Fruit fly (Drosophila melanogaster) whole organism, embryonic: ENCODE results near the gene scrib.

Experiments
- Ada2b ChIP-seq: fragments of 200-800 bp; sonication (Bioruptor generic); IDR thresholded peaks from 2 replicates; pipeline ENCODE4 v1.3.6; 2022; ENCODE audit warnings: missing biosample characterization, missing genetic modification characterization
- Aef1 ChIP-seq: fragments of 200-800 bp; sonication (Bioruptor generic); IDR thresholded peaks from 3 replicates; pipeline ENCODE4 v1.3.6; 2022; ENCODE audit warnings: missing biosample characterization, missing genetic modification characterization
- Awh ChIP-seq: fragments of 200-800 bp; sonication (Bioruptor generic); IDR thresholded peaks from 2 replicates; pipeline ENCODE4, ENCODE4 v1.3.6; 2022; ENCODE audit warnings: missing biosample characterization, missing genetic modification characterization
- B-H2 ChIP-seq: fragments of 200-800 bp; sonication (Bioruptor generic); optimal IDR thresholded peaks from 2 replicates; lab custom pipeline; 2018; ENCODE audit warnings: missing biosample characterization, mild to moderate bottlenecking, missing genetic modification characterization
- CG12155 ChIP-seq: fragments of 200-800 bp; sonication (Bioruptor generic); optimal IDR thresholded peaks from 3 replicates; lab custom pipeline; 2016; ENCODE audit warnings: missing biosample characterization, missing genetic modification characterization
- CG12744 ChIP-seq: fragments of 200-800 bp; sonication (Bioruptor generic); optimal IDR thresholded peaks from 2 replicates; lab custom pipeline; 2016; ENCODE audit warnings: missing biosample characterization, missing genetic modification characterization
- CG13894 ChIP-seq: fragments of 200-800 bp; sonication (Bioruptor generic); optimal IDR thresholded peaks from 3 replicates; lab custom pipeline; 2018; ENCODE audit warnings: missing biosample characterization, mild to moderate bottlenecking, missing genetic modification characterization, moderate library complexity
- CG14014 ChIP-seq: fragments of 200-800 bp; sonication (Bioruptor generic); IDR thresholded peaks from 2 replicates; pipeline ENCODE4 v1.3.6; 2022; ENCODE audit warnings: missing biosample characterization, missing genetic modification characterization
- CG15269 ChIP-seq: fragments of 200-800 bp; sonication (Bioruptor generic); optimal IDR thresholded peaks from 2 replicates; lab custom pipeline; 2018; ENCODE audit warnings: missing biosample characterization, mild to moderate bottlenecking, missing genetic modification characterization, moderate library complexity
- CG17385 ChIP-seq: fragments of 200-800 bp; sonication (Bioruptor generic); optimal IDR thresholded peaks from 3 replicates; lab custom pipeline; 2018; ENCODE audit warnings: missing biosample characterization, mild to moderate bottlenecking, missing genetic modification characterization
- CG17568 ChIP-seq: fragments of 200-800 bp; sonication (Bioruptor generic); optimal IDR thresholded peaks from 2 replicates; lab custom pipeline; 2018; ENCODE audit warnings: missing biosample characterization, mild to moderate bottlenecking, missing genetic modification characterization, moderate library complexity
- CG4854 ChIP-seq: fragments of 200-800 bp; sonication (Bioruptor generic); optimal IDR thresholded peaks from 2 replicates; lab custom pipeline; 2016; ENCODE audit warnings: missing biosample characterization, missing genetic modification characterization, inconsistent platforms
- CG6254 ChIP-seq: fragments of 200-800 bp; sonication (Bioruptor generic); optimal IDR thresholded peaks from 3 replicates; lab custom pipeline; 2017; ENCODE audit warnings: mild to moderate bottlenecking, missing biosample characterization, missing genetic modification reagents, missing genetic modification characterization
- CG6791 ChIP-seq: fragments of 200-800 bp; sonication (Bioruptor generic); IDR thresholded peaks from 3 replicates; pipeline ENCODE4 v1.3.6; 2022; ENCODE audit warnings: missing biosample characterization, missing genetic modification characterization; ENCODE audit not compliant: partially characterized antibody
- CG7372 ChIP-seq: fragments of 200-800 bp; sonication (Bioruptor generic); IDR thresholded peaks from 2 replicates; pipeline ENCODE4 v1.3.6; 2022; ENCODE audit warnings: missing biosample characterization, missing genetic modification characterization
- CG8924 ChIP-seq: fragments of 200-800 bp; optimal IDR thresholded peaks from 3 replicates; lab custom pipeline; 2019; ENCODE audit warnings: missing biosample characterization, mild to moderate bottlenecking, missing genetic modification characterization, moderate library complexity
- CG9215 ChIP-seq: fragments of 200-800 bp; sonication (Bioruptor generic); IDR thresholded peaks from 2 replicates; pipeline ENCODE4 v1.3.6; 2022; ENCODE audit warnings: missing biosample characterization, missing genetic modification characterization
- CoRest ChIP-seq: fragments of 200-800 bp; sonication (Bioruptor generic); optimal IDR thresholded peaks from 3 replicates; lab custom pipeline; 2018; ENCODE audit warnings: missing biosample characterization, mild to moderate bottlenecking, missing genetic modification characterization, moderate library complexity
- Dip2 ChIP-seq: fragments of 200-800 bp; sonication (Bioruptor generic); IDR thresholded peaks from 2 replicates; pipeline ENCODE4 v1.3.6; 2022; ENCODE audit warnings: missing biosample characterization, missing genetic modification characterization
- Drgx ChIP-seq: fragments of 200-800 bp; sonication (Bioruptor generic); IDR thresholded peaks from 2 replicates; pipeline ENCODE4 v1.3.6; 2022; ENCODE audit warnings: missing biosample characterization, missing genetic modification characterization
- E2f2 ChIP-seq: fragments of 200-800 bp; sonication (Bioruptor generic); IDR thresholded peaks from 2 replicates; pipeline ENCODE4 v1.3.6; 2022; ENCODE audit warnings: missing biosample characterization, missing genetic modification characterization
- Ets65A ChIP-seq: fragments of 200-800 bp; sonication (Bioruptor generic); peaks from one replicate; lab custom pipeline; 2016; ENCODE audit warnings: missing biosample characterization, missing genetic modification characterization
- Fer2 ChIP-seq: fragments of 200-800 bp; sonication (Bioruptor generic); optimal IDR thresholded peaks from 2 replicates; lab custom pipeline; 2018; ENCODE audit warnings: missing biosample characterization, mild to moderate bottlenecking, missing genetic modification characterization, moderate library complexity
- H2.0 ChIP-seq: fragments of 200-800 bp; sonication (Bioruptor generic); IDR thresholded peaks from 2 replicates; pipeline ENCODE4 v1.3.6; 2022; ENCODE audit warnings: missing biosample characterization, missing genetic modification characterization
- Hsf ChIP-seq: fragments of 200-800 bp; sonication (Bioruptor generic); optimal IDR thresholded peaks from 3 replicates; lab custom pipeline; 2016; ENCODE audit warnings: missing biosample characterization, missing genetic modification characterization
- Med ChIP-seq: fragments of 200-800 bp; sonication (Bioruptor generic); peaks from one replicate; lab custom pipeline; 2016; ENCODE audit warnings: missing biosample characterization, missing genetic modification characterization, mild to moderate bottlenecking, inconsistent platforms, moderate library complexity
- NFAT ChIP-seq: fragments of 200-800 bp; sonication (Bioruptor generic); IDR thresholded peaks from 2 replicates; pipeline ENCODE4 v1.3.6; 2022; ENCODE audit warnings: missing biosample characterization, missing genetic modification characterization
- Neu2 ChIP-seq: fragments of 200-800 bp; sonication (Bioruptor generic); optimal IDR thresholded peaks from 3 replicates; lab custom pipeline; 2016; ENCODE audit warnings: missing biosample characterization, missing genetic modification characterization, borderline replicate concordance
- Oaz ChIP-seq: fragments of 200-800 bp; sonication (Bioruptor generic); IDR thresholded peaks from 2 replicates; pipeline ENCODE4 v1.3.6; 2022; ENCODE audit warnings: missing biosample characterization, missing genetic modification characterization
- PHDP ChIP-seq: fragments of 200-800 bp; sonication (Bioruptor generic); optimal IDR thresholded peaks from 3 replicates; lab custom pipeline; 2018; ENCODE audit warnings: missing biosample characterization, mild to moderate bottlenecking, missing genetic modification characterization, moderate library complexity
- amos ChIP-seq: fragments of 200-800 bp; sonication (Bioruptor generic); IDR thresholded peaks from 2 replicates; pipeline ENCODE4 v1.3.6; 2022; ENCODE audit warnings: missing biosample characterization, missing genetic modification characterization; ENCODE audit not compliant: partially characterized antibody
- ash1 ChIP-seq: fragments of 200-800 bp; sonication (Bioruptor generic); optimal IDR thresholded peaks from 2 replicates; lab custom pipeline; 2018; ENCODE audit warnings: missing biosample characterization, mild to moderate bottlenecking, missing genetic modification characterization
- bsh ChIP-seq, 2 experiments: fragments of 200-800 bp; sonication (Bioruptor generic); optimal IDR thresholded peaks; 2 replicates each; lab custom pipeline; 2017 to 2018; ENCODE audit warnings: mild to moderate bottlenecking in 2 of 2, missing biosample characterization in 2 of 2, missing genetic modification characterization in 2 of 2, moderate library complexity in 1 of 2
- btn ChIP-seq: fragments of 200-800 bp; sonication (Bioruptor generic); optimal IDR thresholded peaks from 2 replicates; lab custom pipeline; 2016; ENCODE audit warnings: missing biosample characterization, missing genetic modification characterization
- crc ChIP-seq: fragments of 200-800 bp; sonication (Bioruptor generic); optimal IDR thresholded peaks from 2 replicates; lab custom pipeline; 2016; ENCODE audit warnings: missing biosample characterization, missing genetic modification characterization
- crp ChIP-seq, 2 experiments: fragments of 200-800 bp; sonication (Bioruptor generic); optimal IDR thresholded peaks; 2 replicates in 1 of 2; 3 replicates in 1 of 2; lab custom pipeline; 2017; ENCODE audit warnings: missing biosample characterization in 2 of 2, missing genetic modification characterization in 2 of 2, mild to moderate bottlenecking in 1 of 2, moderate library complexity in 1 of 2
- dimm ChIP-seq: fragments of 200-800 bp; sonication (Bioruptor generic); IDR thresholded peaks from 2 replicates; pipeline ENCODE4 v1.3.6; 2022; ENCODE audit warnings: missing biosample characterization, missing genetic modification characterization
- dpn ChIP-seq, 2 experiments: fragments of 200-800 bp; sonication (Bioruptor generic); optimal IDR thresholded peaks; 3 replicates each; lab custom pipeline; 2016; ENCODE audit warnings: missing biosample characterization in 2 of 2, missing genetic modification characterization in 2 of 2
- eyg ChIP-seq: fragments of 200-800 bp; sonication (Bioruptor generic); optimal IDR thresholded peaks from 3 replicates; lab custom pipeline; 2016; ENCODE audit warnings: missing biosample characterization, missing genetic modification characterization
- jing ChIP-seq: fragments of 200-800 bp; sonication (Bioruptor generic); optimal IDR thresholded peaks from 2 replicates; lab custom pipeline; 2018; ENCODE audit warnings: missing biosample characterization, mild to moderate bottlenecking, missing genetic modification characterization
- lilli ChIP-seq: fragments of 200-800 bp; sonication (Bioruptor generic); optimal IDR thresholded peaks from 3 replicates; lab custom pipeline; 2016; ENCODE audit warnings: missing biosample characterization, missing genetic modification characterization
- nom ChIP-seq: fragments of 200-800 bp; sonication (Bioruptor generic); optimal IDR thresholded peaks from 2 replicates; lab custom pipeline; 2017; ENCODE audit warnings: missing biosample characterization, missing genetic modification characterization, mild to moderate bottlenecking, moderate library complexity, missing genetic modification reagents
- p53 ChIP-seq: fragments of 200-800 bp; sonication (Bioruptor generic); optimal IDR thresholded peaks from 2 replicates; lab custom pipeline; 2016; ENCODE audit warnings: missing biosample characterization, missing genetic modification characterization
- rib ChIP-seq: fragments of 200-800 bp; sonication (Bioruptor generic); IDR thresholded peaks from 2 replicates; pipeline ENCODE4 v1.3.6; 2022; ENCODE audit warnings: missing biosample characterization, missing genetic modification characterization
- sens ChIP-seq: fragments of 200-800 bp; sonication (Bioruptor generic); peaks from one replicate; lab custom pipeline; 2016; ENCODE audit warnings: missing biosample characterization, missing genetic modification characterization
- sob ChIP-seq: fragments of 200-800 bp; sonication (Bioruptor generic); IDR thresholded peaks from 2 replicates; pipeline ENCODE4 v1.3.6; 2022; ENCODE audit warnings: missing biosample characterization, missing genetic modification characterization
- stc ChIP-seq: fragments of 200-800 bp; sonication (Bioruptor generic); IDR thresholded peaks from 2 replicates; pipeline ENCODE4 v1.3.6; 2022; ENCODE audit warnings: missing biosample characterization, missing genetic modification characterization
- zf30C ChIP-seq: fragments of 200-800 bp; sonication (Bioruptor generic); optimal IDR thresholded peaks from 3 replicates; lab custom pipeline; 2018; ENCODE audit warnings: missing biosample characterization, mild to moderate bottlenecking, missing genetic modification characterization
- zfh1 ChIP-seq: fragments of 200-800 bp; sonication (Bioruptor generic); IDR thresholded peaks from 3 replicates; pipeline ENCODE4 v1.3.6; 2022; ENCODE audit warnings: missing biosample characterization, missing genetic modification characterization

Gene scrib

dm6 chr3R:26536110-26536746 lies at the start of gene scrib (continued):
- peak; percentile 38; the same call in 1 of the 2 replicates for TF ChIP-seq CG7372 (GFP tag; lab: Robert Waterston, UW)
- peak; percentile 32 for TF ChIP-seq btn (GFP tag; lab: Kevin White, UChicago)
- TF ChIP-seq CG6791 (GFP tag; lab: Robert Waterston, UW) = peak; percentile 52; the same call in 2 of the 3 replicates
- no peak for TF ChIP-seq zf30C (GFP tag; lab: Kevin White, UChicago)
- peak; percentile 57 for TF ChIP-seq ash1

- TF ChIP-seq eyg (GFP tag; lab: Kevin White, UChicago) = no peak
- TF ChIP-seq nom (GFP tag; lab: Kevin White, UChicago) = peak; percentile 66
- TF ChIP-seq amos (GFP tag; lab: Robert Waterston, UW) = no peak
- TF ChIP-seq CG4854 = no peak
- no peak for TF ChIP-seq CG17568
- TF ChIP-seq crc (GFP tag; lab: Kevin White, UChicago) = no peak
- TF ChIP-seq rib = no peak
- TF ChIP-seq sens (GFP tag; lab: Kevin White, UChicago) = peak; percentile 63
- TF ChIP-seq Fer2 (tag; lab: Kevin White, UChicago) = no peak
- TF ChIP-seq p53 = no peak
- TF ChIP-seq sob (GFP tag; lab: Robert Waterston, UW) = no peak
- TF ChIP-seq zfh1 (GFP tag; lab: Robert Waterston, UW) = 0 out of 3 replicates have a peak, but pooled peaks have one; percentile 14
- TF ChIP-seq NFAT = no peak
- TF ChIP-seq crp (GFP tag; optimal IDR thresholded peaks at IDR 0.05; lab: Kevin White, UChicago) = no peak
- TF ChIP-seq CG12744 (GFP tag; lab: Kevin White, UChicago) = no peak
- peak; percentile 11 for TF ChIP-seq Ets65A (GFP tag; lab: Kevin White, UChicago)
- no peak for TF ChIP-seq Awh (GFP tag; lab: Robert Waterston, UW)
- no peak for TF ChIP-seq B-H2 (GFP tag; lab: Kevin White, UChicago)
- TF ChIP-seq Drgx = peak; percentile 77
- no peak for TF ChIP-seq CG14014 (GFP tag; lab: Robert Waterston, UW)
- TF ChIP-seq dimm = no peak
- TF ChIP-seq CG12155 (GFP tag; lab: Kevin White, UChicago) = no peak
- TF ChIP-seq CG13894 (tag; lab: Kevin White, UChicago) = no peak
- TF ChIP-seq H2.0 (GFP tag; lab: Robert Waterston, UW) = no peak
- TF ChIP-seq CG6254 (GFP tag; lab: Kevin White, UChicago) = no peak
- no peak for TF ChIP-seq Ada2b (GFP tag; lab: Robert Waterston, UW)
- TF ChIP-seq bsh (GFP tag; optimal IDR thresholded peaks at IDR 0.05; lab: Kevin White, UChicago) = peak in 1 of 2 experiments; percentile 22
These were observed 46.7 kb upstream of the scrib start for dm6 chr3R:26489456-26489855.

- peak; percentile 20 for TF ChIP-seq Hsf (GFP tag; lab: Kevin White, UChicago)
- peak; percentile 42 for TF ChIP-seq CoRest (tag; lab: Kevin White, UChicago)
- peak; percentile 46 for TF ChIP-seq PHDP
- peak in 1 of 2 experiments; percentile 2 for TF ChIP-seq dpn (GFP tag; optimal IDR thresholded peaks at IDR 0.05; lab: Kevin White, UChicago)
- TF ChIP-seq jing (GFP tag; lab: Kevin White, UChicago) = no peak
- no peak for TF ChIP-seq stc
- TF ChIP-seq CG9215 (GFP tag; lab: Robert Waterston, UW) = peak; percentile 40; the same call in 1 of the 2 replicates
- peak; percentile 63 for TF ChIP-seq CG15269 (tag; lab: Kevin White, UChicago)
- peak; percentile 22 for TF ChIP-seq CG17385 (GFP tag; lab: Kevin White, UChicago)
- no peak for TF ChIP-seq Dip2 (GFP tag; lab: Robert Waterston, UW)
- peak; percentile 29; the same call in 1 of the 2 replicates for TF ChIP-seq E2f2
- TF ChIP-seq sob (GFP tag; lab: Robert Waterston, UW) = peak; percentile 33; the same call in 1 of the 2 replicates
- no peak for TF ChIP-seq Neu2
- 0 out of 3 replicates have a peak, but pooled peaks have one; percentile 27 for TF ChIP-seq Aef1 (GFP tag; lab: Robert Waterston, UW)
- peak; percentile 29 for TF ChIP-seq CG8924
- 0 out of 2 replicates have a peak, but pooled peaks have one; percentile 26 for TF ChIP-seq Oaz (GFP tag; lab: Robert Waterston, UW)
- TF ChIP-seq Med (GFP tag; lab: Kevin White, UChicago) = peak; percentile 72
- TF ChIP-seq lilli (GFP tag; lab: Kevin White, UChicago) = peak; percentile 40
These were observed 41.9 kb upstream of the scrib start for dm6 chr3R:26494247-26494646.
